Worm (Caenorhabditis elegans): ENCODE results near the gene F46B6.9.
A peak's percentile ranks its signal among the peaks of the same experiment; 100 is the strongest.

Gene F46B6.9

DNA sequence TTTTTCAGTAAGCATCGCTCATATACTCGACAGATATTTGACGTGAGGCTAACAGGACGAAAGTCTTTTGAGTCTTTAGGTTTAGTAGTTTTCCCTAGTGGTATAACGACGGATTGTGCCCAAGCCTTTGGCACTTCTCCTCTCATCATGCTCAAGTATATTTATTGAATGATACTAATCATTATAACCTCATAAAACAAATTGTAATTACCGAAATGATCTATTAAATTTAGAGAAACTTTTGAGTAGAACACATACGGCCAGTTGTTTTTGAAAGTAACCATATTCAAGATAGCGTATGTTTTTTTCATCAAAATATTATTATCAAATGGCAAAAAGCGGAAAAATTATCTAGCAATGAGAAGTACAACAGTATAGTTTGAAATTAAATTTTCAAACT, 25.4 kb upstream of the F46B6.9 start:
- TF ChIP-seq him-1 (tag; optimal IDR thresholded peaks at IDR 0.05) (no peak), W03F9.2 (tag; optimal IDR thresholded peaks at IDR 0.05) (no peak), dao-5 (tag; optimal IDR thresholded peaks at IDR 0.05) (no peak)

DNA sequence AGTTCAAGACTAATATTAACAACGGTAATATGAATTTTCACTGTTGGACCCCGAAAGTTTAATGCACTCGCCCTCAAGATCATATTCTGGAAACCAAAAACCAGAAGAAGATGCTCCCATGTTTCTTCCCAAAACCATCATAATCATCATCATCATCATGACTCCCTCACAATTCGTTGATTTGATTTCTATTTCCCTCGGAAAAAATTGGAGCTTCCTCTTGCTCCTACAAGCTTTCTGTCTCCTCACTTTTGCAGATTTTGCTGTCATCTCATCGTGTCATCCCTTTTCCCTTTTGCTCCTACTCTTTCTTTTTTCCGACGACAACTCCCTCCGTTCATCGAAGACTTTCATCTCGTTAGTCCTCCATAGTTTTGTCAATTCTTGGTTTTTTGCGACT, 24.7 kb upstream of the F46B6.9 start, which contains the start of gene F46B6.2:
Gene F46B6.2, plus strand, starts transcription at position 316 of the 400 bp plus-strand sequence.
- TF ChIP-seq dao-5 (tag; optimal IDR thresholded peaks at IDR 0.05) (no peak), him-1 (tag; optimal IDR thresholded peaks at IDR 0.05) (no peak)

DNA sequence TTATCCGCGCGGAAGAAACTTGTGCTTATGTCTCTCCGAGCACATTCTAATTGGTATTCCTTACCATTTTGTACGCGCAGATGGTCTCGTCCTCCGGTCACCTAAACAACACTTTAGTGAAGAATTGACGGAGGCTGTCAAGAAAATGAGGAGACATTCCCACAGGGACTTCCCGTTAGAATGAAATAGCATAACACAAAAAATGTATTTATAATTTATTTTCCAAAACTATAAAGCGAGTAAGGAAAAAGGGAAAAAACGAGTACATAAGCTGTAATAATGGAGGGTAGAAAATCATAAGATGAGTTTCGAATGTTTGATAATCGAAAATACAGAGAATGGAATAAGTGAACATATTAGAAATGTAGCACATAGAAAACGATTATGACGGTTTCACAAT, 20.9 kb upstream of the F46B6.9 start, which contains the start of gene F46B6.12:
Gene F46B6.12, minus strand, starts transcription at position 101 of the 400 bp plus-strand sequence.
- TF ChIP-seq him-1 (tag; optimal IDR thresholded peaks at IDR 0.05) (no peak), dao-5 (tag; optimal IDR thresholded peaks at IDR 0.05) (no peak), W03F9.2 (tag; optimal IDR thresholded peaks at IDR 0.05) (no peak)

DNA sequence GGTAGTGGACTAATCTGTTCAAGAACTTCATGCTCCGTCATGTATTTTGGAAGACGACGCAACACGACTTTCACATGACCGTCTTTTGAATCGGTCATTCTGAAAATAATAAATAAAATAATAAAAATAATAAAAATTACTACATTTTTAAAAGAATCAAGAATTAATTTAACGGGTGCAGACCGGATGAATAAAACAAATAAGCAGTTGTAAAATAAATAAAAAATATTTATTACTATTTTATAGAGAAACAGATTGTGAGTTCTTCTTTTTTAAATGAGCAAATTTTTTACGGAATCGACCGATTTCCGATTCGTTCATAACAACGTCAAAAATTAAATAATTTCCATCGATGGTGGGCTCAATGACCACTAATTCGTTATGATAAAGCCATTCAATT, 19.0 kb upstream of the F46B6.9 start, which contains the start of gene smg-4:
Gene smg-4, minus strand, starts transcription at position 101 of the 400 bp plus-strand sequence.
- TF ChIP-seq W03F9.2 (tag; optimal IDR thresholded peaks at IDR 0.05): no peak
- no peak for TF ChIP-seq him-1 (tag; optimal IDR thresholded peaks at IDR 0.05)

DNA sequence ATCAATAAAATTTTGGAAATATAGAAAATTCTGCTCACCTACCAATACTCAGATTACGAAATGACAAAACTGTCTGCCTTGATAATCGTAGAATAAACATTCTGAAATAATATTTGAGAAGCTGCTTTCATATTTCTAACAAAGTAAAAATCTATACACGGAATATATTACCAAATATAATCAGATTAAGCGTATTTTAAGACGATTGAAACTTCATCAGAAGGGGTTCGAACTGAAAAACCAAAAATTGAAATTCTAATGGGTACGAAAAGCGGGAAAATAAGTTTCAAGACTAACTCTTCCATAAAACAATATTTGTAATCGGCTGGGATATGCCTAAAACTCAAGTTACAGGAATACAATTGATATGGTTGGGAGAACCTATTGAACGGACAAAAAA, 17.2 kb upstream of the F46B6.9 start, which contains the start of gene F46B6.4:
Gene F46B6.4, minus strand, starts transcription at position 101 of the 400 bp plus-strand sequence.
- TF ChIP-seq dao-5 (tag; optimal IDR thresholded peaks at IDR 0.05) (no peak), W03F9.2 (tag; optimal IDR thresholded peaks at IDR 0.05) (no peak), him-1 (tag; optimal IDR thresholded peaks at IDR 0.05) (no peak)

DNA sequence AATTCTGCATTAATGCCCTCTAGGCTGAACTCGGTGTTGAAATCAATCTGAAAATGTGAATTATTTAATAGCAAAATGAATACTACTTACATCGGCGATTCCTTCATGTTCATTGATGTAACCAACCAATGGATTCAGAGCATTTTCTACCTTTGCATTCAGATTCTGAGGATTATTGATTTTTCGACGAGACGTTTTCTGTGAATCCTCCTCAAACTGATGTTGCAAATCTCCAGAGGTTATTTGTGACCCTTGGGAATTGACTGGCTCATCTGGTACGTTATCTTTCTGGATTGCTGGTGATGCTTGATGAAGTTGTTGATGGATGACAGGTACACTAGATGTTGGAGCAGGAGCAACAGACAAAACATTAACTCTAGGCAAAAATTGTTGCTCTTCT, 14.6 kb upstream of the F46B6.9 start:
- TF ChIP-seq W03F9.2 (tag; optimal IDR thresholded peaks at IDR 0.05) (no peak), him-1 (tag; optimal IDR thresholded peaks at IDR 0.05) (no peak), dao-5 (tag; optimal IDR thresholded peaks at IDR 0.05) (no peak)

DNA sequence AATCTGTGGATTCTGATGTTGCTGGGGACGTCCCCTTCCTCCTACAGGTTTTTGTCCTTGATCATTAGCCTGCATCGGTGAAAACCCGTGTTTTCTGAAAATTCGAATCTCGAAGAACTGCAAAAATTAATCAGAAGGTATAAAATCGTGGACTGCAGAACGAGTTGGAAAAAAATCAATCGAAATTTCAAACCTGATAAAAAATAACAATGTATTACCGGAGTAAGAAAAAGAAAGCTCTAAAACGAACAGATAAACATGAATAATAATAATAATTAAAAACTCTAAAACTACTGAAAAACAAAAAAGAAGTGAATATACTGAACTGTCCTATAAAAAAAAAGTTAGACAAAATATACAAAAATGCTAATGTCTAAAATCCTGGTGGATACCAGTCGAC, 13.7 kb upstream of the F46B6.9 start, which contains the start of gene F46B6.5:
Gene F46B6.5, minus strand, starts transcription at position 101 of the 400 bp plus-strand sequence.
- TF ChIP-seq dao-5 (tag; optimal IDR thresholded peaks at IDR 0.05): no peak
- no peak for TF ChIP-seq him-1 (tag; optimal IDR thresholded peaks at IDR 0.05)
- no peak for TF ChIP-seq W03F9.2 (tag; optimal IDR thresholded peaks at IDR 0.05)

DNA sequence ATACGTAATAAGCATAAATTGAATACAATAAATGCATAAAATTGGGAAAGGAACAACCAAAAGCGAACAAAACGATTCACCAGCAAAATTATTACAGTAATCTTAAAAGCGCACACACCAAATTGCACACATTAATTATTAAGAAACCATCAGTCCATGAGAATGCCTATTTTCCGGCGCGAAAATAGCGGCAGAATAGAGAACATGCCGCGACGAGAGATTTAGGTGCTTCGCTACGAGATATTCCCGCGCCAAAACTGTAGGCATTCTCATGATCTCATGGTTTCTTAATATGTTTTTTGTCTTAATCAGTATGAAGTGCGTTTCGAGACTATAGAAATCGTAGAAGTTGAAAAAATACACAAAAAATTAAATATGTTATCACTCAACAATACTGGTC, 12.4 kb upstream of the F46B6.9 start:
- TF ChIP-seq W03F9.2 (tag; optimal IDR thresholded peaks at IDR 0.05) (no peak), dao-5 (tag; optimal IDR thresholded peaks at IDR 0.05) (no peak)

DNA sequence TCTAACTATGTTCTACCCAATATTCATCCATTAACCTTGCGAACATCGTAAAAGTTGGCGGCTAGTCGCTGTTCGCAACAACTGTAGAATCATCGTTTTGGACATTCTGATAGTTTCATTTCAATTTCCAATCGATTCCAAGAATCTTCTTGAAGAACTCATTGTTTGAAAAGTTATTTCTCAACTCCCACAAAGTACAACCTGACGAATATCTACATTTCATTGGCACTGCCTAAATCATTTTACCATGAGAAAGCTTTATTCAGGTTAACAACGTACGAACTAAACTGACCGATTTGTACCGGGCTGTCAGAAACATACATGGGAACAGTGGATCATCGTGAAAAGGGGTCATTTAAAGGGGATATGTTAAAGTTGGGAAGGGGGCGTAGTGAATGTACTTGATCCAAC, 9.9 kb upstream of the F46B6.9 start, which contains the start of gene F46B6.6:
Gene F46B6.6, minus strand, starts transcription at position 148 of the 411 bp plus-strand sequence.
- no peak for TF ChIP-seq dao-5 (tag; optimal IDR thresholded peaks at IDR 0.05)
- TF ChIP-seq W03F9.2 (tag; optimal IDR thresholded peaks at IDR 0.05): no peak
- TF ChIP-seq him-1 (tag; optimal IDR thresholded peaks at IDR 0.05): no peak

DNA sequence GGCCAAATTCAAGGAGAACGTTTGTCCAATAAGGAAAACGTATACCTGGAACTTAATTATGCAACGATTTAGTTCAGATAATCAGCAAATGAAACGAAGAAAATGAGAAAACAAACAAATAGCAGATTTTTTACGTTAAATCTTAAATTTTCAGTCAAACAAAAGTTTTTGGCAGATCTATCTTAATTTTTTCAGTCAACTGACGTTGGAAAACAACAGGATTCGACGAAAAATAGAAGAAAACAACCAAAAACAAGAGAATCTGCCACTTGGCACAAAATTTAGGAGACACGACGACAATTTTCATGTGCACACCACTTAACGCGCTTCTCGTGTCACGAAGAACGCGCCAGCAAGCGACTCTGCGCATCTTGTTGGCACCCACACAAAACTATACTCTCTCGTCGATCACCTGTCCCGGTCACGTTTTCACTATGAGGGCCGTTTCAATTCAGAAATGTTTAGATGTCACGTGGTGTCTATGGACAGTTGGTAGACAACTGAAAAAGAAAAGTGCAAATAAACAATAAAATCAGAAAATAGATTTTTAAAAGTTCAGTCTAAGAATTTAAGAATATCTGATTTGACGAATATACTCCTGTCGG, 6.9 kb upstream of the F46B6.9 start, which contains the start of gene ztf-7:
Gene ztf-7, minus strand, starts transcription at position 51 of the 605 bp plus-strand sequence.
- TF ChIP-seq dao-5 (tag; optimal IDR thresholded peaks at IDR 0.05) (no peak), him-1 (tag; optimal IDR thresholded peaks at IDR 0.05) (peak; percentile 68), W03F9.2 (tag; optimal IDR thresholded peaks at IDR 0.05) (peak; percentile 96)

DNA sequence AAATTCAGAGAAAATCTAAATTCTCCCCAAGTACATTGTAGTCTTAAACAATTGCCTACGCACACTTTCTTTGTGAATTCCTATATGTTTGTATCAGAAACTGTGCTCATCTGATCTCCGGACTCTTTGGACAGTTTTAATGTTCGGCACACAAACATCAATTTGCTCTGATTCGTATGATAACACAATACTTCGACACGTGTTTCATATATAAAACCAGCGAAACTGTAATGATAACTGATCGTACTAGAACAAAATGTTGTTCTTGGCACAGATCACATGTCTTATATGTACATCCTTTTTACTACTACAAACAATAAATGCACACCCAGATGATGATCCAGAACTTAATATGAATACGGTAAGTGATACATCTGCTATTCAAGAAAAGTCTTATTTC, 5.3 kb upstream of the F46B6.9 start, which contains the start of gene lipl-2:
Gene lipl-2, plus strand, starts transcription at position 236 of the 400 bp plus-strand sequence.
- no peak for TF ChIP-seq him-1 (tag; optimal IDR thresholded peaks at IDR 0.05)
- no peak for TF ChIP-seq W03F9.2 (tag; optimal IDR thresholded peaks at IDR 0.05)
- TF ChIP-seq dao-5 (tag; optimal IDR thresholded peaks at IDR 0.05): no peak

DNA sequence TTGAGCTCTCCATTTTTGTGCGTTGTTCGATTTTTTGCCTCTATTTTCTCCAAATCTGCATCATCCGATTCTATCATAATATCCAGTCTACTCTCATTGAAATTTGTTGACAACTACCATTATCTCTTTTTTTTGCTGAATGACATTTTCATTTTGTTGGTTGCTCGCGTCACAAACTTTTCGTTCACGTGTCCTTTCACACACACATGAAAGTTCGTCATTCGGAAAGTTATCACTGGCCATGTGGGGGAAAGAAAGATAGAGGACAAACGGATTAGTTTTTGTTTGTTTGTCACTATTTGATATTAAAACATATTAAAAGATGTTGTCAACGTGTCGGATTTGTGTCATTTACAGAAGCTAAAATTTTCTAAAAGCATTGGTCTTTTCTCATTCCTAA, 1.7 kb upstream of the F46B6.9 start:
- TF ChIP-seq W03F9.2 (tag; optimal IDR thresholded peaks at IDR 0.05) (no peak), him-1 (tag; optimal IDR thresholded peaks at IDR 0.05) (no peak), dao-5 (tag; optimal IDR thresholded peaks at IDR 0.05) (no peak)

DNA sequence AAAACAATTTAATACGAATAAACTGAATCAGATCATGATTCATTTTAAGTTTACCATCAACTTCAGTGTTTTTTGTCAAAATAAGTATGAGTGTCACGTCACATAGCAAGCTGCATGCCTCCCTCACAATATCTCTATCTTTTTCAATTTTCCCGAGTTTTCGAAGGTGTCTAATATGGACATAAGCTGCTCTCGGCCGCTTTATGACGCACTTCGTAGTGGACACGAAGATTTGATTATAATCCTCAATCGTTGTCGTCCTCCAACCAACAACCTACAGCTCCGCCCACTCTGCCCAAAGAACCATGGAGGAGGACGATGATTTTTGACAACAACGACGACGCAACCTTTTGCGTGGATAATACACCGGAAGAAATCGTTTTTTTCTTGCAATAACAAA, 660 bp upstream of the F46B6.9 start:
- no peak for TF ChIP-seq dao-5 (tag; optimal IDR thresholded peaks at IDR 0.05)
- TF ChIP-seq him-1 (tag; optimal IDR thresholded peaks at IDR 0.05): no peak
- no peak for TF ChIP-seq W03F9.2 (tag; optimal IDR thresholded peaks at IDR 0.05)

DNA sequence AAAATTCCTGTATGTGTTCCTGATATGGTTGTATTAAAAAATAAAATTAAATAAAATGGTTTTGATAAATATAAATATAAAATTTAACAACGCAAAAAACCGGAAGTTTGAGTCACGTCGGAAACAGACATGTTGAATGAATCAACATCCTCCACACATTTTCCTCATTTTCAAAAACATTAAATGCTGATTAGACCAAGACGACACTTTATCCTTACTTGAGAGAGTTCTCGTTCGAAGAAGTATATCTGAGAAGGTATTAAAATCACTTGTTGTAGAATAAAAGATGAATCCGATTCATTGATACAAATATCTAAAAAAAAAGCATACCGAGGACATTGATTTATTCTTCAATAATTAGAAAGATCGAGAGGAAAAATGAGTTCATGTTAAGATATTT, 1.6 kb downstream of the F46B6.9 start:
- TF ChIP-seq W03F9.2 (tag; optimal IDR thresholded peaks at IDR 0.05) (no peak), him-1 (tag; optimal IDR thresholded peaks at IDR 0.05) (no peak), dao-5 (tag; optimal IDR thresholded peaks at IDR 0.05) (no peak)

DNA sequence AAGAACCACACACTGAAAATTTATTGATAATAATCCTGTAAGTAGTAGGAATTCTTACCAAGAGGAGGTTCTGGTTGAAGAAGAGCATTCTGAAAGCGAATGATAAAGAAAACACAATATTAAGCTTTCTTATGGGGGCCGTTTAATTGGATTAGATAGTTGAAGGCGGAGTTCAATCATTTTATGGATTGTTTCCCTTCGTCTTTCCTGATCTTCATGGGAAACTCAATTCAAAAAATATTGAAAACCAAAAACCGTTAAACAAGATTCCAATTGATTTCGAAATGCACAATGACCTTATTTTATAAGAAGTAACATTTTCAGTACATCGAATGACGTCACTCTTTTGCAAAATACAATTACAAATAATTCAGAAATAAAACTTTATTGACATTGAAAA, 2.4 kb downstream of the F46B6.9 start, which contains the start of gene F46B6.13:
Gene F46B6.13, minus strand, starts transcription at position 101 of the 400 bp plus-strand sequence.
- TF ChIP-seq dao-5 (tag; optimal IDR thresholded peaks at IDR 0.05) (no peak), him-1 (tag; optimal IDR thresholded peaks at IDR 0.05) (no peak), W03F9.2 (tag; optimal IDR thresholded peaks at IDR 0.05) (no peak)
